Fruit fly (Drosophila melanogaster) whole organism: ENCODE data around the gene CG10038.

ENCODE experiments used
- CG8478 ChIP-seq: fragments of >200 bp; optimal IDR thresholded peaks from 2 replicates; lab custom pipeline; 2018; ENCODE audit warnings: inconsistent platforms
- Dll ChIP-seq: fragments of >200 bp; optimal IDR thresholded peaks from 2 replicates; lab custom pipeline; 2017
- EcR ChIP-seq, 2 experiments: fragments of >200 bp; optimal IDR thresholded peaks; 2 replicates each; lab custom pipeline; 2017; ENCODE audit warnings: missing biosample characterization in 2 of 2, missing genetic modification characterization in 2 of 2, missing genetic modification reagents in 2 of 2
- pan ChIP-seq: fragments of >200 bp; optimal IDR thresholded peaks from 2 replicates; lab custom pipeline; 2017
- psq ChIP-seq: fragments of >200 bp; optimal IDR thresholded peaks from 2 replicates; lab custom pipeline; 2017
- usp ChIP-seq: fragments of >200 bp; optimal IDR thresholded peaks from 2 replicates; lab custom pipeline; 2017; ENCODE audit warnings: missing biosample characterization, missing genetic modification characterization, mixed read lengths

- TF ChIP-seq psq (no peak), pan (lab: Kevin White, UChicago) (no peak), Dll (lab: Kevin White, UChicago) (no peak), usp (no peak), EcR (GFP tag; optimal IDR thresholded peaks at IDR 0.05; lab: Kevin White, UChicago) (no peak), CG8478 (lab: Kevin White, UChicago) (no peak)
These were observed 28.8 kb upstream of the CG10038 start for dm6 chr3R:12379249-12379648.
